Fruit fly (Drosophila melanogaster) whole organism, wandering third instar larva: ENCODE data around the gene CG44476.

Experiments
- Abd-B ChIP-seq: fragments of >200 bp; optimal IDR thresholded peaks from 2 replicates; lab custom pipeline; 2017; ENCODE audit warnings: missing biosample characterization, missing genetic modification characterization
- CG32264 ChIP-seq: fragments of 200-800 bp; sonication (Bioruptor generic); optimal IDR thresholded peaks from 2 replicates; lab custom pipeline; 2016; ENCODE audit warnings: missing biosample characterization, missing genetic modification characterization
- CG9705 ChIP-seq: fragments of 200-800 bp; sonication (Bioruptor generic); optimal IDR thresholded peaks from 2 replicates; lab custom pipeline; 2018; ENCODE audit warnings: missing biosample characterization, mild to moderate bottlenecking, missing genetic modification characterization
- CrebA ChIP-seq: fragments of 200-800 bp; sonication (Bioruptor generic); optimal IDR thresholded peaks from 2 replicates; lab custom pipeline; 2016; ENCODE audit warnings: missing biosample characterization, mild to moderate bottlenecking, missing genetic modification characterization, borderline replicate concordance
- Dif ChIP-seq: fragments of 200-275, 200-300 bp; sonication (Bioruptor generic); optimal IDR thresholded peaks from 2 replicates; lab custom pipeline; 2018; ENCODE audit warnings: missing biosample characterization, missing genetic modification characterization; ENCODE audit not compliant: partially characterized antibody
- GATAd ChIP-seq: sonication (Bioruptor generic); optimal IDR thresholded peaks from 2 replicates; lab custom pipeline; 2016; ENCODE audit warnings: missing biosample characterization, missing genetic modification characterization
- HLH106 ChIP-seq: fragments of 200-800 bp; optimal IDR thresholded peaks from 3 replicates; lab custom pipeline; 2019; ENCODE audit warnings: missing biosample characterization, mild to moderate bottlenecking, missing genetic modification characterization, moderate library complexity
- Hr78 ChIP-seq: fragments of >200 bp; optimal IDR thresholded peaks from 2 replicates; lab custom pipeline; 2017; ENCODE audit warnings: missing biosample characterization, missing genetic modification characterization
- Hr83 ChIP-seq: fragments of 200-300 bp; sonication (Bioruptor generic); optimal IDR thresholded peaks from 2 replicates; lab custom pipeline; 2016; ENCODE audit warnings: missing biosample characterization, mild to moderate bottlenecking, missing genetic modification characterization, moderate library complexity; ENCODE audit not compliant: poor library complexity, severe bottlenecking
- Jra ChIP-seq: sonication (Bioruptor generic); optimal IDR thresholded peaks from 2 replicates; lab custom pipeline; 2016; ENCODE audit warnings: missing biosample characterization, missing genetic modification characterization
- Mio ChIP-seq: sonication (Bioruptor generic); optimal IDR thresholded peaks from 2 replicates; lab custom pipeline; 2016; ENCODE audit warnings: missing biosample characterization, missing genetic modification characterization
- Myc ChIP-seq: fragments of >200 bp; optimal IDR thresholded peaks from 2 replicates; lab custom pipeline; 2017
- N ChIP-seq: fragments of >200 bp; optimal IDR thresholded peaks from 2 replicates; lab custom pipeline; 2018; ENCODE audit warnings: missing biosample characterization, missing external identifiers, missing genetic modification characterization
- OdsH ChIP-seq: fragments of 200-800 bp; sonication (Bioruptor generic); optimal IDR thresholded peaks from 2 replicates; lab custom pipeline; 2016; ENCODE audit warnings: missing biosample characterization, mild to moderate bottlenecking, missing genetic modification characterization
- Rel ChIP-seq, 2 experiments: fragments of 200-800 bp; sonication (Bioruptor generic) in 1 of 2; optimal IDR thresholded peaks; 2 replicates in 1 of 2; 3 replicates in 1 of 2; lab custom pipeline; 2016 to 2019; ENCODE audit warnings: mild to moderate bottlenecking in 2 of 2, missing biosample characterization in 2 of 2, missing genetic modification characterization in 2 of 2, moderate library complexity in 1 of 2
- Sp1 ChIP-seq: fragments of 200-800 bp; sonication (Bioruptor generic); optimal IDR thresholded peaks from 3 replicates; lab custom pipeline; 2019; ENCODE audit warnings: missing biosample characterization, mild to moderate bottlenecking, missing genetic modification characterization, moderate library complexity
- Vsx2 ChIP-seq: fragments of 200-300, 225-300 bp; sonication (Bioruptor generic); optimal IDR thresholded peaks from 2 replicates; lab custom pipeline; 2018; ENCODE audit warnings: missing biosample characterization, missing genetic modification characterization; ENCODE audit not compliant: partially characterized antibody
- br ChIP-seq: fragments of 200-800 bp; sonication (Bioruptor generic); optimal IDR thresholded peaks from 2 replicates; lab custom pipeline; 2016; ENCODE audit warnings: missing biosample characterization, missing genetic modification characterization
- brk ChIP-seq: fragments of 200-800 bp; sonication (Bioruptor generic); optimal IDR thresholded peaks from 2 replicates; lab custom pipeline; 2016; ENCODE audit warnings: missing biosample characterization, mild to moderate bottlenecking, missing genetic modification characterization
- dmrt93B ChIP-seq: fragments of 200-800 bp; sonication (Bioruptor generic); optimal IDR thresholded peaks from 2 replicates; lab custom pipeline; 2018; ENCODE audit warnings: missing biosample characterization, mild to moderate bottlenecking, missing genetic modification characterization
- dsf ChIP-seq: sonication (Bioruptor generic); optimal IDR thresholded peaks from 2 replicates; lab custom pipeline; 2016; ENCODE audit warnings: missing biosample characterization, missing genetic modification characterization, borderline replicate concordance
- ey ChIP-seq: fragments of 200-800 bp; sonication (Bioruptor generic); optimal IDR thresholded peaks from 2 replicates; lab custom pipeline; 2016; ENCODE audit warnings: missing biosample characterization, missing genetic modification characterization
- foxo ChIP-seq, 2 experiments: fragments of 200-800 bp; sonication (Bioruptor generic); optimal IDR thresholded peaks; 2 replicates in 1 of 2; 3 replicates in 1 of 2; lab custom pipeline; 2016 to 2017; ENCODE audit warnings: missing biosample characterization in 2 of 2, missing genetic modification characterization in 2 of 2
- fru ChIP-seq: fragments of 200-800 bp; sonication (Bioruptor generic); optimal IDR thresholded peaks from 3 replicates; lab custom pipeline; 2016; ENCODE audit warnings: missing biosample characterization, mild to moderate bottlenecking, missing genetic modification characterization
- h ChIP-seq: fragments of 200-800 bp; sonication (Bioruptor generic); optimal IDR thresholded peaks from 3 replicates; lab custom pipeline; 2016; ENCODE audit warnings: missing biosample characterization, mild to moderate bottlenecking, missing genetic modification characterization
- lola ChIP-seq: fragments of >200 bp; optimal IDR thresholded peaks from 2 replicates; lab custom pipeline; 2017; ENCODE audit warnings: missing biosample characterization, missing genetic modification characterization
- pan ChIP-seq: fragments of >200 bp; optimal IDR thresholded peaks from 2 replicates; lab custom pipeline; 2017
- psq ChIP-seq: fragments of 200-800 bp; sonication (Bioruptor generic); optimal IDR thresholded peaks from 3 replicates; lab custom pipeline; 2017; ENCODE audit warnings: missing biosample characterization, mild to moderate bottlenecking, missing genetic modification characterization, moderate library complexity
- rgr ChIP-seq: fragments of 200-800 bp; sonication (Bioruptor generic); optimal IDR thresholded peaks from 3 replicates; lab custom pipeline; 2016; ENCODE audit warnings: missing biosample characterization, mild to moderate bottlenecking, missing genetic modification characterization
- sage ChIP-seq: fragments of 200-800 bp; sonication (Bioruptor generic); optimal IDR thresholded peaks from 2 replicates; lab custom pipeline; 2016; ENCODE audit warnings: missing biosample characterization, mild to moderate bottlenecking, missing genetic modification characterization
- sv ChIP-seq: fragments of 200-800 bp; sonication (Bioruptor generic); optimal IDR thresholded peaks from 3 replicates; lab custom pipeline; 2016; ENCODE audit warnings: missing biosample characterization, missing genetic modification characterization
- usp ChIP-seq: fragments of >200 bp; optimal IDR thresholded peaks from 2 replicates; lab custom pipeline; 2017; ENCODE audit warnings: missing biosample characterization, missing genetic modification characterization
- woc ChIP-seq: sonication (Bioruptor generic); optimal IDR thresholded peaks from 2 replicates; lab custom pipeline; 2016; ENCODE audit warnings: missing biosample characterization, mild to moderate bottlenecking, missing genetic modification characterization

Gene CG44476

dm6 chr2L:18148552-18149219 lies 35.7 kb upstream of the CG44476 start:
- no peak for TF ChIP-seq pan (lab: Kevin White, UChicago)
- peak; percentile 22 for TF ChIP-seq fru (GFP tag; lab: Kevin White, UChicago)
- peak; percentile 37 for TF ChIP-seq Sp1 (GFP tag; lab: Kevin White, UChicago)
- no peak for TF ChIP-seq CG32264
- no peak for TF ChIP-seq Rel (GFP tag; optimal IDR thresholded peaks at IDR 0.05; lab: Kevin White, UChicago)
- peak; percentile 52 for TF ChIP-seq Rel (tag; optimal IDR thresholded peaks at IDR 0.05; lab: Kevin White, UChicago)
- TF ChIP-seq Jra: no peak
- TF ChIP-seq CG9705 (GFP tag; lab: Kevin White, UChicago): peak; percentile 6
- peak; percentile 47 for TF ChIP-seq br (GFP tag; lab: Kevin White, UChicago)
- no peak for TF ChIP-seq dmrt93B (GFP tag; lab: Kevin White, UChicago)
- TF ChIP-seq CrebA (GFP tag; lab: Kevin White, UChicago): peak; percentile 63
- peak; percentile 12 for TF ChIP-seq OdsH (GFP tag; lab: Kevin White, UChicago)
- TF ChIP-seq h (GFP tag; lab: Kevin White, UChicago): peak; percentile 20
- peak; percentile 49 for TF ChIP-seq rgr
- peak in 1 of 2 experiments; percentile 45 for TF ChIP-seq foxo (GFP tag; optimal IDR thresholded peaks at IDR 0.05; lab: Kevin White, UChicago)

- TF ChIP-seq Mio (GFP tag; lab: Kevin White, UChicago): no peak
- peak; percentile 32 for TF ChIP-seq h (GFP tag; lab: Kevin White, UChicago)
- no peak for TF ChIP-seq Rel (GFP tag; optimal IDR thresholded peaks at IDR 0.05; lab: Kevin White, UChicago)
- peak; percentile 58 for TF ChIP-seq Rel (tag; optimal IDR thresholded peaks at IDR 0.05; lab: Kevin White, UChicago)
- peak; percentile 3 for TF ChIP-seq Sp1 (GFP tag; lab: Kevin White, UChicago)
- TF ChIP-seq Dif (GFP tag; lab: Kevin White, UChicago): no peak
- no peak for TF ChIP-seq sage (GFP tag; lab: Kevin White, UChicago)
Observed at dm6 chr2L:18147511-18148072, 34.6 kb upstream of the CG44476 start.

- TF ChIP-seq Sp1 (GFP tag; lab: Kevin White, UChicago) (peak; percentile 22), Vsx2 (GFP tag; lab: Kevin White, UChicago) (no peak), br (GFP tag; lab: Kevin White, UChicago) (peak; percentile 40), woc (GFP tag; lab: Kevin White, UChicago) (peak; percentile 40), rgr (peak; percentile 39), Mio (GFP tag; lab: Kevin White, UChicago) (no peak), foxo (GFP tag; optimal IDR thresholded peaks at IDR 0.05; lab: Kevin White, UChicago) (peak in 1 of 2 experiments; percentile 60), fru (GFP tag; lab: Kevin White, UChicago) (peak; percentile 59), brk (GFP tag; lab: Kevin White, UChicago) (no peak), ey (GFP tag; lab: Kevin White, UChicago) (peak; percentile 45), sage (GFP tag; lab: Kevin White, UChicago) (peak; percentile 4), h (GFP tag; lab: Kevin White, UChicago) (peak; percentile 44), CrebA (GFP tag; lab: Kevin White, UChicago) (no peak), HLH106 (tag; lab: Kevin White, UChicago) (peak; percentile 46), psq (GFP tag; lab: Kevin White, UChicago) (peak; percentile 61), dmrt93B (GFP tag; lab: Kevin White, UChicago) (peak; percentile 48), Hr83 (GFP tag; lab: Kevin White, UChicago) (no peak)
Observed at dm6 chr2L:18146618-18147099, 33.7 kb upstream of the CG44476 start.

dm6 chr2L:18145826-18146225 lies 32.8 kb upstream of the CG44476 start:
- TF ChIP-seq woc (GFP tag; lab: Kevin White, UChicago) (no peak), Rel (GFP tag; optimal IDR thresholded peaks at IDR 0.05; lab: Kevin White, UChicago) (no peak), Rel (tag; optimal IDR thresholded peaks at IDR 0.05; lab: Kevin White, UChicago) (peak; percentile 52)

- peak; percentile 30 for TF ChIP-seq Hr83 (GFP tag; lab: Kevin White, UChicago)
- TF ChIP-seq CG9705 (GFP tag; lab: Kevin White, UChicago): peak; percentile 64
- TF ChIP-seq br (GFP tag; lab: Kevin White, UChicago): peak; percentile 96
- no peak for TF ChIP-seq pan (lab: Kevin White, UChicago)
- TF ChIP-seq GATAd (GFP tag; lab: Kevin White, UChicago): peak; percentile 37
- TF ChIP-seq lola: no peak
- no peak for TF ChIP-seq usp (GFP tag; lab: Kevin White, UChicago)
- peak; percentile 72 for TF ChIP-seq Mio (GFP tag; lab: Kevin White, UChicago)
- TF ChIP-seq OdsH (GFP tag; lab: Kevin White, UChicago): peak; percentile 95
- TF ChIP-seq ey (GFP tag; lab: Kevin White, UChicago): peak; percentile 97
- TF ChIP-seq Myc (lab: Kevin White, UChicago): no peak
- TF ChIP-seq N (GFP tag; lab: Kevin White, UChicago): no peak
- peak; percentile 87 for TF ChIP-seq sv
- peak; percentile 92 for TF ChIP-seq sage (GFP tag; lab: Kevin White, UChicago)
- TF ChIP-seq brk (GFP tag; lab: Kevin White, UChicago): peak; percentile 96
- TF ChIP-seq Dif (GFP tag; lab: Kevin White, UChicago): no peak
- no peak for TF ChIP-seq Abd-B (GFP tag; lab: Kevin White, UChicago)
- TF ChIP-seq h (GFP tag; lab: Kevin White, UChicago): peak; percentile 97
- peak; percentile 96 for TF ChIP-seq rgr
- TF ChIP-seq foxo (GFP tag; optimal IDR thresholded peaks at IDR 0.05; lab: Kevin White, UChicago): peak; percentile 85 to 95
- no peak for TF ChIP-seq Vsx2 (GFP tag; lab: Kevin White, UChicago)
- peak; percentile 93 for TF ChIP-seq HLH106 (tag; lab: Kevin White, UChicago)
- no peak for TF ChIP-seq Hr78 (GFP tag; lab: Kevin White, UChicago)
- peak; percentile 94 for TF ChIP-seq fru (GFP tag; lab: Kevin White, UChicago)
- TF ChIP-seq dsf (GFP tag; lab: Kevin White, UChicago): peak; percentile 71
- TF ChIP-seq CrebA (GFP tag; lab: Kevin White, UChicago): no peak
- TF ChIP-seq woc (GFP tag; lab: Kevin White, UChicago): peak; percentile 93
Observed at dm6 chr2L:18145253-18145652, 32.3 kb upstream of the CG44476 start.
